Worm (Caenorhabditis elegans): ENCODE results near the gene tiar-1.

tiar-1 gene

DNA sequence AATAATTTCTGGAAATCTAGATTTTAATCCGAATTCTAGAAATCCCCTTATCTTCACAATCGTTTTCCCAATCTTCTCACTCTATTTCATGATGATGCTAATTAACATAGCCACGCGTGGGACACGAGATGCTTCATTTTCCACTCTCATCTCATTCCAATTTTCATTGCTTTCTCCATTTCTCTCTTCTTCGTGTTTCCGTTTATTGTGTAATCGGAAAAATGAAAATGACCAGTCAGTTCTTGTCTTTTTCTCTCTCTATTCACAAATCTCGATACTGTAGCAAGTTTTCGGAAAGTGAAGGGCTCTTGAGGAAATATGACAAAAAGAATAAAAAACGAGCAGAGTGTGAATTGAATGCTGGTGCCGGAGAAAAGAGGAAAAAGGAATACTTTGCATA is 10.1 kb downstream of the tiar-1 start:
- TF ChIP-seq C06A6.2 (GFP tag; conservative IDR thresholded peaks at IDR 0.05): no peak
- no peak for TF ChIP-seq bed-1 (GFP tag; IDR thresholded peaks at IDR 0.05)
- TF ChIP-seq madf-3 (GFP tag; IDR thresholded peaks at IDR 0.05): no peak
- no peak for TF ChIP-seq Y95B8A.8 (GFP tag; IDR thresholded peaks at IDR 0.05)
- TF ChIP-seq lin-35 (GFP tag; optimal IDR thresholded peaks at IDR 0.05): no peak

DNA sequence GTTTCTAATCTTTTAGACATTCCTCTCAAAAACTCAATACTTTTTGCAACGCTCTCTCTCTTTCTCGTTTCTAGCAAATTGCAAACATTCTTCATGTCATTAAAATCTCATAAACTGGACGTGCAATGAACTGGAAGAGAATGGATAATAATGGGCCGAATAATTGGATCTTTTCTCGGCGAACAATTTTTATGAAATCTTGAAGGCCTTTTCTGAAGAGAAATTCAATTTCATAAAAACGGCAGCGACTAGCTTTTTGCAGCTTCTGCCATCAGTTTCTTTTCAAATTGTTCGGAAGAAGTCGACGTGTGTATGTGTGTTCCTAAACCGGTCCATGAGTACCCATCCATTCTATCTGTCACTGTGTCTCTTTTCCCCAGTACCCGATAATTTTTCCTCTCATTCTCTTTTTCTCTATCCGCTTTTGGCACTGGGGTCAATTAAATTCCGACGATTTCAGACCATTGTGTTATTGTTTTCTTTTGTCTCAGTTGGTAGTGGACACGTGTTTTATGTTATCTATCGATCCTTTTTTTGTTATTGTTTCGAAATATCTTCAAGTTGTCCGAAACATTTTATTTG is 11.9 kb downstream of the tiar-1 start:
- TF ChIP-seq dox-1 (GFP tag; IDR thresholded peaks at IDR 0.05) (no peak), F22D6.2 (tag; optimal IDR thresholded peaks at IDR 0.05) (no peak), ztf-6 (GFP tag; IDR thresholded peaks at IDR 0.05) (no peak), cebp-1 (GFP tag; IDR thresholded peaks at IDR 0.05) (no peak), cebp-1 (tag; optimal IDR thresholded peaks at IDR 0.05) (peak; percentile 28)

DNA sequence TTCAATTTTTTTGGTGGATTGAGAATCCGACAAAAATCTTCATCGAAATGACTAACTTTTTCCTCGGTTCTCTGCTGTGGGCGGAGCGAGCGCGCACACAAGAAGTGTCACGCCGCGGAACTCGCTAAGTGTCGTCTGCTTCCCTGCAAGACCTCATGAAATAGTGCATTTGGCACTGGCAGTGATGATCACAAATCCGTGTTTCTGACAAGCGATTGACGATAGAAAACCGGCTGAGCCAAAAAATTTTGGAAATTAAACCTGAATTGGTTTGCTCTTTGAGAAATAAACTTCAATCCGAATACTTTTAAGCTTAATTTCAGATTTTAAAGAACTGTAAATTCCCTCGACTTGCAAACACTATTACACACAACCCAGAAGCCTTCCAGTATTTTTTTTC is 13.1 kb downstream of the tiar-1 start:
- TF ChIP-seq dpl-1 (GFP tag; optimal IDR thresholded peaks at IDR 0.05) (no peak), F39B2.1 (GFP tag; IDR thresholded peaks at IDR 0.05) (no peak), egrh-3 (GFP tag; IDR thresholded peaks at IDR 0.05) (no peak), ccch-3 (GFP tag; optimal IDR thresholded peaks at IDR 0.05) (no peak), lag-1 (GFP tag; IDR thresholded peaks at IDR 0.05) (no peak), efl-1 (GFP tag; optimal IDR thresholded peaks at IDR 0.05) (no peak), tbx-9 (tag; optimal IDR thresholded peaks at IDR 0.05; ENCODE audit: borderline replicate concordance) (no peak), tbp1 (GFP tag; optimal IDR thresholded peaks at IDR 0.05) (peak; percentile 78), K12H6.12 (tag; optimal IDR thresholded peaks at IDR 0.05) (no peak), T26A5.8 (tag; optimal IDR thresholded peaks at IDR 0.05) (no peak), nhr-27 (tag; optimal IDR thresholded peaks at IDR 0.05) (no peak), hlh-12 (tag; optimal IDR thresholded peaks at IDR 0.05) (no peak), ztf-28 (GFP tag; IDR thresholded peaks at IDR 0.05) (no peak), ets-4 (GFP tag; optimal IDR thresholded peaks at IDR 0.05) (no peak), tlf-1 (GFP tag; optimal IDR thresholded peaks at IDR 0.05) (no peak), snpc-1.3 (tag; optimal IDR thresholded peaks at IDR 0.05; ENCODE audit: insufficient read depth) (peak; percentile 78), ama-1 (optimal IDR thresholded peaks at IDR 0.05) (peak; percentile 86), ama-1 (GFP tag; optimal IDR thresholded peaks at IDR 0.05) (no peak), athp-1 (tag; optimal IDR thresholded peaks at IDR 0.05) (no peak), bed-2 (GFP tag; IDR thresholded peaks at IDR 0.05) (no peak), F57C9.4 (tag; optimal IDR thresholded peaks at IDR 0.05) (no peak), zim-3 (tag; optimal IDR thresholded peaks at IDR 0.05) (no peak), lin-26 (GFP tag; IDR thresholded peaks at IDR 0.05) (no peak), D2030.7 (GFP tag; IDR thresholded peaks at IDR 0.05) (peak; percentile 81), rcor-1 (GFP tag; IDR thresholded peaks at IDR 0.05) (peak; percentile 48; the same call in 1 of the 2 replicates), Y53G8AR.9 (GFP tag; conservative IDR thresholded peaks at IDR 0.05) (peak; percentile 72; the same call in 1 of the 2 replicates), nfya-2 (GFP tag; IDR thresholded peaks at IDR 0.05) (no peak), F37B4.10 (GFP tag; IDR thresholded peaks at IDR 0.05) (no peak), unc-62 (GFP tag; optimal IDR thresholded peaks at IDR 0.05) (no peak), F49E8.2 (tag; optimal IDR thresholded peaks at IDR 0.05; ENCODE audit: insufficient read depth) (peak; percentile 64), pbrm-1 (GFP tag; IDR thresholded peaks at IDR 0.05) (peak; percentile 96), ceh-91 (GFP tag; IDR thresholded peaks at IDR 0.05) (no peak), hrde-1 (tag; optimal IDR thresholded peaks at IDR 0.05; ENCODE audit: borderline replicate concordance) (no peak), lsy-27 (tag; optimal IDR thresholded peaks at IDR 0.05; ENCODE audit: borderline replicate concordance, insufficient read depth) (peak; percentile 88), mxl-1 (tag; optimal IDR thresholded peaks at IDR 0.05) (no peak), lir-1 (GFP tag; conservative IDR thresholded peaks at IDR 0.05) (no peak), B0019.2 (GFP tag; conservative IDR thresholded peaks at IDR 0.05) (no peak)
